Worm (Caenorhabditis elegans) whole organism, dauer: Measurements from ENCODE around the gene T21C9.13.

Experiments
- unc-62 ChIP-seq: sonication (generic microtip); optimal IDR thresholded peaks from 2 replicates; lab custom pipeline; 2017; ENCODE audit warnings: missing biosample characterization, missing genetic modification reagents, missing genetic modification characterization

The T21C9.13 gene

DNA sequence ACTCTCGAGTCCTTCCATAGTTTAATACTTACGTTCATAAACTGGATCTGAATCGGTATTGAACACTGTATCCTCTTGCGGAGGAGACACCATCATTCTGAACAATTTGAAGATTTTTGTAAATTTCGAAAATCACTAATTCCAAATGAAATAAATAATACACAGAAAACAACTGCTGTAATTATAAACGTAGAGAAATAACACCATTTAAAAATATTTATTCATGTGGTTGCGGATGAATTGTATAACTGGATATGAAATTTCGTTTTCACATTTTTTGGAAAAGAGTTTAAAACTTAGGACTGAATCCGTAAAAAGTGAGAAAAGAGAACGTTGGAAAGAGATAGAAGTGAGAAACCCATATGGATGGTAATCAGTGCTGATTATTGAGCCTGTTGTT lies 18.8 kb upstream of the T21C9.13 start, which contains the start of gene mics-1:
TSS of gene mics-1 (minus strand) at position 101 of the 400 bp plus-strand sequence.
- TF ChIP-seq unc-62 (GFP tag; lab: Kevin White, UChicago): no peak

DNA sequence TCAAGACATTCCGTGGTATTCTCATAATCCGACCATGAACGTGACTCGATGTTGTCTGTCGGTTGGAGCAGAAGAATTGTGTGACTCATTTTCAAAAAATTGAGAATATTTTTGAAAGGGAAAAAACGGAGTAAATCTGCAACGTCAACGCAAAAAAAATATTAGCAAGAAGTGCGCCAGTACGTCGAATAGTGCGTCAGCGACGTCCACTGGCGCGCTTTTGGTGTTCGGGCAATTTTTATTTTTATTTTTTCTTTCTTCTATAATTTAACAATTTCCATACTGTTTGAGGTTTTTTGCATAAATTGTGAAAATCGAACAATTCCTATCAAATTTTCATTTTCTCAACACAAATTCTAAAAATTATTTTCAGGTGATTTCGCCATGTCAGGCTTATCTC lies 18.1 kb upstream of the T21C9.13 start, which contains the start of the genes erh-1 and lpd-9:
TSS of gene erh-1 (minus strand) at position 204 of the 400 bp plus-strand sequence.
TSS of gene lpd-9 (plus strand) at position 368 of the 400 bp plus-strand sequence.
- no peak for TF ChIP-seq unc-62 (GFP tag; lab: Kevin White, UChicago)

DNA sequence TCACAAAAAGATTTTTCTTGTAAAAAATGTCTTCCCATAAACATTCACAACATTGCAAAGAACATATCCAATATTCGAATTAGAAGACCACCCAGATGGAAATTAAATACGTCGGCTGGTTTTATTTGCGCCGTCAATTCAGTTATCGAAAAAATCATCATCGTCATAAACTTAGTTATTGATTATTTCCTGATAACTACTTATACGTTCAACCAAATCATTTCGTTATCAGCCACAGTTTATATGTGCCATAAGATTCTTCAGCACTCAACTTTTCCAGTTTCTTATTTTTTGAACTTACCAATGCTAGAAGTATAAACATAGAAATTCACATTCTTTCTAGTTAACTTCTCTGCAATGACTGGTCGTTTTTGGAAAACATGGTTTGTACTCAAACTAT lies 16.4 kb upstream of the T21C9.13 start:
- no peak for TF ChIP-seq unc-62 (GFP tag; lab: Kevin White, UChicago)

DNA sequence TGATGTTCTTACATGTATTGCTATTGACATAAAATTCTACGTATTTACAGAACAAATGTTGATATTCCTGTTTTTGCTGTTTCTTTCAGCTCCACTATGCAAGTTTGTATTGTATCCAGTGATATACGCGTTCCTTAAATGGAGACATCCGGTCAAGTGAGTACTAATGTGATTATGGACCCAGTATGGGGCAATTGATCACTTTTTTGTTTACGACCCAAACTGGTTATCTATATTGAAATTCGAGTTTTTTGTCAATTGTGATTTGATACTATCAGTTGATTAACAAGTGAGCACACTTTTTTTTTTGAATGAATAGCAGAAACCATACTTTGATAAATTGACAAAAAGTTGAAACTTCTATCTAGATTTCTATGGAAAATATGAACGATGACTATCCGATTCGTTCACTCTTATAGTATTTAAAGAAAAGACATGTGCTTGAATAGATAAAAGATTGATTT lies 15.2 kb upstream of the T21C9.13 start, which contains the start of gene T21C9.6:
TSS of gene T21C9.6 (plus strand) at position 51 of the 464 bp plus-strand sequence.
- TF ChIP-seq unc-62 (GFP tag; lab: Kevin White, UChicago): no peak

DNA sequence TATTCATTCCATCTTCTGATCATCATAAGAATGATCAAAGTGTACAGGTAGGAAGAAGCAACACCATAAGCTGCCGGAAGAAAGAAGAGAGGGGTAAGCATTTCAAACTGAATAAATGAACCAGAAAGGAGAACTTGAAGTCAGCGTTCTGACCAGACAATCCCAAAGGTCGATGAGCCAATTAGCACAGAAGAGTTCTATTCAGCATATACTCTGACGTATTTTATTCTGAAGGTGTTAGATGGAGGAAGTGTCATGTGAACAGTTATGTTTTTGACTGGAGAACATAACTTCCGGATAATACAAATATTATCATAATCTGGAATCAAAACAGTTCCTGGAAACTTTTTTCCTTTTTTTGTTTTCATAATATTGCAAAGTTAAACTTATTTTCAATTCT lies 8.4 kb upstream of the T21C9.13 start, which contains the start of gene srg-32:
TSS of gene srg-32 (minus strand) at position 101 of the 400 bp plus-strand sequence.
- TF ChIP-seq unc-62 (GFP tag; lab: Kevin White, UChicago): no peak

DNA sequence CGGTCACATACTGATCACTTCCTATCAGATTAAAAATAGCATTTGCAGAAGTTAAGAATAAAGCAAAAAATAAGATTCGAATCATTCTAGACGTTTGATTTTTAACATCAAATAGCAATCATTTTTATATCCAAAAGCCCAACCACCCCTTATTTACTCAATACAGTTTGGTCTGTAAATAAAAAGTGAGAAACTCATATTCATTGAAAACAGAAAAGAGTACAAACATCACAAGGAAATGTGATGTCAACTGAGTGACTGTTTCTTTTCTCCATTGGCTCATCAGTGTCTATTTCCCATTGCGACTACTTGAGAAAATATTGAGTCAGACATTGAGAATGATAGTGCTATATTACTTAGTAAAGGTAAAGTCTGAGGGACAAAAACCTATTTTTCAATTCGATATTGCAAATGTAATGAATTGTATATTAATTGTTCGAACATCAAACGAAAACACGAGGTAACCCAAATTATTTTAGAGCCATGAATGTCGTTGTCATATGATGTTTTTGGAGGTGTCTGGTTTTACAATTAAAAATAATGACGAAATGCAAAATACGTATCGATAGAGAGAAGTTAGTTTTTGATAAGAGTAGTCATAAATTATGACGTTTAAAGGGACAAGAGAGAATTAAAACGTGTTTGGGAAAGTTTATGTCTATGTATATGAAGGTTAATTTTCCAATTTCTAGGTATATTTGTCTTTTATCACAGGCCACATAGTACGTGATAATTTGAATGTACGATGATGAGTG lies 7.1 kb upstream of the T21C9.13 start, which contains the start of gene ttr-23:
TSS of gene ttr-23 (minus strand) at position 87 of the 755 bp plus-strand sequence.
- TF ChIP-seq unc-62 (GFP tag; lab: Kevin White, UChicago): no peak

DNA sequence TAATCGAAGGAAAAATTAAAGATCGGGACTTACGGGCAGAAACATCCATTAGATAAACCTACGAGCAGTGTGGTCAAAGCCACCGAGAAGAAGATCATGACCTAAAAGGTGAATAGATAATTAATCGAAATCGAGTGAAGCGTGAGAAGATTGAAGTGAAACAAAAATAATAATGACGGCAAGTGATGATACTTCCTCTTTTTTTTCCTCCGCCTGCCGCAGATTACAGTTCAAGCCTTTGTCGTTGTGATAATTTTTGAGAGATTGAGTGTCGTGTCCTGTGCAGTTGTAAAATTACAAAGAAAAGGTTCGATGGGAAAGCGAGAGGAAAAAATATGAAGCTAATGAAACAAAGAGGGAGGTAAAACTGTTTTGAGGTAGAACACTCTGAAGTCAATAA lies 4.6 kb upstream of the T21C9.13 start, which contains the start of gene T21C9.9:
TSS of gene T21C9.9 (minus strand) at position 101 of the 400 bp plus-strand sequence.
- no peak for TF ChIP-seq unc-62 (GFP tag; lab: Kevin White, UChicago)

DNA sequence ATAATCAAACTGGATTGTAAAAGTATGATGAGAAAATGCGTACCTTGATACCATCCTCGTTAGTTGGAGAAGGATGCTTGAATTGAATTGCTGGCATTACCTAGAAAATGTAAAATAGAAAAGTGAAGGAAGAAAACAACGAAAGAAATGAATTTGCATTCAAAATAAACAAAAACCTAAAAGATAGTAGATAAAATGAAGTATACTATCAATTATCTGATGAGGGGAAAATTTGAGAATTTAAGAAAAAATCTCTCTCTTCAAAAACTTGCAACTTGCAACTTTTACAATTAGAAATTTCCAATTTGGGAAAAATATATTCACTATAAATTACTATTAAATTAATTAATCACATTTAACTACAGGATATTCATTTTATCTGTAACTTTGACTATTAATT lies 2.3 kb upstream of the T21C9.13 start, which contains the start of gene T21C9.11:
TSS of gene T21C9.11 (minus strand) at position 101 of the 400 bp plus-strand sequence.
- no peak for TF ChIP-seq unc-62 (GFP tag; lab: Kevin White, UChicago)

DNA sequence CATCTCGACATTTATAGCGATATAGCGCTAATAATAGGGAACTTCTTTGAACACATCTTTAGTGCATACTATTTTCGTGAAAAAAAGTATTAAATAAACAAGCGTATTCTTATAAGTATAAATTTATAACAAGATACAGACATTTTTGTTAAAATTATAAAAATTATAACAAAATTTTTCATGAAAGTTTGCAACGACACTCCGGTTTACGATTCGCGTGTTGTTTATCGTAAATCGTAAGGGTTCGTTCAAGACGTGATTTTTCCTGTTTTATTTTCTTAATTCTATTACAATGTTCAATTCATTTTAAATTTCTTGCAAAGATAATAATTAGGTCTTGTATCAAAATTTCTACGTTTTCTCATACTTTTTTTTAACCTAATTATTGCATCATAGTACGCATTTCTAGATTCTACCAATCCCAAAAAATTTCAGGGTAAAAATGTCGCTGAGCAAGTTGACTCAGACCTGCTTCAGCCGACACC lies 1.6 kb downstream of the T21C9.13 start, which contains the start of gene scpl-4:
TSS of gene scpl-4 (plus strand) at position 435 of the 485 bp plus-strand sequence.
- no peak for TF ChIP-seq unc-62 (GFP tag; lab: Kevin White, UChicago)

DNA sequence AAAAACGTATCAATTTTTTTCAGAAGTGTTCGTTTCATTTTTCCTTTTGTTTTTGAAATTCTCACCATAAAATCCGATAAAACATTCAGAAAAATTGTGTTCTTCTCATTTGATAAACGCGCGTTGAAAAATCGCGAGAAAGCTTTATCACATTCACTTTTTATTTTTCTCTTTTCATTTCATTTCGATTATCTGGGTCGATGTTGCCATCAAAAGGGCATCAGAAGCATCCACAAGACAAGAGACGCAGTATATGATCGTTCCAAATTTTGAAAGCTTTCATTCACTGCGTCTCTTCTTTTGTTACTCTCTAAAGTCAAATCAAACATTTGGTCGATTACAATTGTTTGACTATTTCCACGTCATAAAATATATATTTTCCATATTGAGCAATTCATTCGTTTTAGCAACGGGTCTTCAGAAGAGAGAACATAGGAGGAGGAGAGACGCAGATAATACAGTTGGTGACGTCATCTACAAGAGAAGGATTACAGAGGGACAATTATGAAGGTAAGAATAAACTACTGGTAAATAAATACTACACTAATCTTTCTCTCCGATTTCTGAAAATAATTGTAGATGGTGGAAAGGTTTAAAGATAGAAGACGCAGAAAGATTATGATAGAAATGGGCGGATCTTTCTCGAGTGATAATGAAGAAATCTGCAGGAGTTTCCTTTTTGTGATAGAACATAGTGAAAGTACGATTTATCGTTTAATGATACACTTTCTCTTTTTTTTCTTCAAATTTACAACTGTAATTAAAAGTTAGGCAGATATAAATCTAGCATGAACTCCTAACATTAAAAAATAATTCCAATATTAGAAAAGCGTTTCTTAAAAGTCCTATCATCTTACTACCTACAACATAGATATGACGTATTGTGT lies 5.2 kb downstream of the T21C9.13 start, which contains the start of gene H27A22.1:
TSS of gene H27A22.1 (plus strand) at position 505 of the 887 bp plus-strand sequence.
- no peak for TF ChIP-seq unc-62 (GFP tag; lab: Kevin White, UChicago)

DNA sequence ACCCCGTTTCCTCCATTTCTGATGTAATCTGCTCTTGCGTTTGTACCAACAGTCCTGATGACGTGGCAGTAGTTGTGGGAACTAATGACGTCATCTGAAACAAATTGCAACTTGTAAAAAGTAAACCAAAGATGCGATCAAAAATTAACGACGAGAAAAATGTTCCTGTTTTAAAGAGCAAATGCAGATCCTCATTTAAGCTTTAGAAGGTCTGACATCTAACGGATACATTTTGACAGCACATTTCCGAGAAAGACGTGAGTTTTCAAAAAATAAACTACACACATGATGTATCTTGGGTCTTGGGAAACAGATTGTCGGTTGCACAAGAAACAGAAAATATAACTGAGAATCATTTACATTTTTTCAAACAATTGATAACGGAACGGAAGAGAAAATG lies 18.4 kb downstream of the T21C9.13 start, which contains the start of gene H09F14.1:
TSS of gene H09F14.1 (minus strand) at position 101 of the 400 bp plus-strand sequence.
- TF ChIP-seq unc-62 (GFP tag; lab: Kevin White, UChicago): no peak

DNA sequence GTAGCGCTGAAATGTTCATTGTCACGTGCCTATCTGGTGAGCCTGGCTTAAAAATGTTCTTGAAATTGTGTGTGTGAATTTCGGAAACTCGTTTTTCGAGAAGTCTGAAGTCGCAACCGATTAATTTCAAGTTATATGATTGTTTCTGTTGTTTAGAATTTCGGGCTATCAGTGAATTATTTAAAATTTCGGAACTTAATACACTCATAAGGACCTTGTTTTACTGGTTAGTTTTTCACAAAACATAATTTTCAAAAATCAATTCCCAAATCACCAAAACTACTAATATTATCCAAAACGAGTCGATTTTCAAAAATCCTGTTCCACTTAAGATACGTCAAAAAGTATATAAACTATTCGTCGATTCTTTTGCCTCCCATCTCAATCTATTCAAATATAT lies 33.4 kb downstream of the T21C9.13 start:
- TF ChIP-seq unc-62 (GFP tag; lab: Kevin White, UChicago): no peak

DNA sequence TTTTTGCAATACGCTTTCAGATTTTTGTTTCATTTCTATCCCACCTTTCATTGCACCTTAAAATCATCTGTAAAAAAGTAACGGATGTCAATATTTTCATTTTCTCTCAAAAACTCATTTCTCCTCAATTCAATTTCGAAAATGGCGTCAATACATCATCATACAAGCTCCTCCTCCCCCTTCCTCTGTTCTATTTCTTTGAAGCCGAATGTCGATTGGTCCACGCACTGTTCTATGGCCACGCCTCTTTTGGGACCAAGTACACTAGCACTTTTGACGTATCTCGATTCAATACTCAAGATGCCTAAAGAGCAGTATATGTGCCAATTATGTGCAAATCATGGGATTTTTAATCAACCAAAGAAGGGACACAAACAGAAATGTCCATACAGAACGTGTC lies 35.7 kb downstream of the T21C9.13 start, which contains the start of gene mab-23:
TSS of gene mab-23 (plus strand) at position 301 of the 400 bp plus-strand sequence.
- TF ChIP-seq unc-62 (GFP tag; lab: Kevin White, UChicago): no peak

DNA sequence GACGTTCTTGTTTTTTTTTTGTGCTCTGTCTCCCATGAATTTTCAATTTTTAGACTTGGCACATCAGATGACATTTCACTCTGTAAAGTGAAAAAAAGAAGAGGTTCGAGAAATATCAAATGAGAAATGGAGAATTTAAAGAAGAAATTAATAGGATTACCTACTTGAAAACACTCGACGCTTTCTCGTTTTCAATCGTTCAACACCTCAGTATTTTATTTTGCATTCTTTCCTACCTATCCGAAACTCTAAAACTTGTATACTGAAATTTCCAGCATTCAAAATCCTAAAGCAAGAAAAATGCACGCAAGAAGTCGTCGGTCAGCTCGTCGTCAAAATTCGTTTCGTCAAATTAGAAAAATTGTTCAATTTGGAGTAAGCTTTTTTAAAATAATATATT lies 38.7 kb downstream of the T21C9.13 start, which contains the start of gene kvs-2:
TSS of gene kvs-2 (plus strand) at position 301 of the 400 bp plus-strand sequence.
- TF ChIP-seq unc-62 (GFP tag; lab: Kevin White, UChicago): no peak

DNA sequence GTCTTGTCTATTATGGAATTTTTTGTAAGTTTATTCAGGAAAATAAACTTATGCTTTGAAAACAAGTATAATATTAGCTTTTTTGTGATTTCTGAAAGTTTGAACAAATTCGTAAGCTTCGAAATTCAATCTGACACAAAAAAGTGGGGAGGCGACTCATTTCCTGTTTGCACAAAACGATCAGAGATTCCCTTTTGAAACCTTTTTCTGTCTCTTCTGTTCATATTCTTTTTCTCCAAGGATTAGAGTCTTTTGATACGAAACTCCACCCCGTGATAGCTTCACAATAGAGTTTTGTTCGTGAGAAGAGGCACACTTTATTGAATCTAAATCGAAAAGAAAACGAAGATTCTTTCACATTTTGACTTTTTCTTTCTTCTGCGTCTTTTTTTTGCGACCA lies 43.9 kb downstream of the T21C9.13 start:
- no peak for TF ChIP-seq unc-62 (GFP tag; lab: Kevin White, UChicago)
